Worm (Caenorhabditis elegans) whole organism, L2 larva: ENCODE data around the gene F53A2.3.

ENCODE experiments used
- Y55F3AM.14 ChIP-seq: fragments of 200-800 bp; sonication (Bioruptor generic); optimal IDR thresholded peaks from 2 replicates; lab custom pipeline; 2018; ENCODE audit warnings: mild to moderate bottlenecking, missing genetic modification characterization, missing compliant biosample characterization
- ZK546.5 ChIP-seq: sonication (generic microtip); optimal IDR thresholded peaks from 2 replicates; lab custom pipeline; 2017; ENCODE audit warnings: missing biosample characterization, missing genetic modification characterization
- alr-1 ChIP-seq: fragments of 150-350 bp; optimal IDR thresholded peaks from 2 replicates; lab custom pipeline; 2014; ENCODE audit warnings: missing biosample characterization, missing genetic modification characterization
- ama-1 ChIP-seq: fragments of 150-350 bp; optimal IDR thresholded peaks from 2 replicates; lab custom pipeline; 2018; ENCODE audit warnings: inconsistent platforms
- blmp-1 ChIP-seq: sonication (generic microtip); optimal IDR thresholded peaks from 2 replicates; lab custom pipeline; 2017; ENCODE audit warnings: missing genetic modification characterization, mild to moderate bottlenecking, missing compliant biosample characterization, antibody characterized with exemption, moderate library complexity; ENCODE audit not compliant: insufficient read depth
- dmd-4 ChIP-seq: sonication (generic microtip); optimal IDR thresholded peaks from 2 replicates; lab custom pipeline; 2017; ENCODE audit warnings: missing biosample characterization, missing genetic modification characterization
- egl-27 ChIP-seq: sonication (generic microtip); optimal IDR thresholded peaks from 3 replicates; lab custom pipeline; 2017; ENCODE audit warnings: missing biosample characterization, missing genetic modification reagents, missing genetic modification characterization
- elt-3 ChIP-seq: sonication (generic microtip); optimal IDR thresholded peaks from 2 replicates; lab custom pipeline; 2017; ENCODE audit warnings: missing biosample characterization, missing genetic modification characterization
- fos-1 ChIP-seq: fragments of 150-350 bp; optimal IDR thresholded peaks from 2 replicates; lab custom pipeline; 2014; ENCODE audit warnings: missing biosample characterization, missing genetic modification characterization
- gmeb-1 ChIP-seq: fragments of 150-350 bp; optimal IDR thresholded peaks from 2 replicates; lab custom pipeline; 2014; ENCODE audit warnings: missing biosample characterization, missing genetic modification characterization
- lin-13 ChIP-seq: fragments of 150-350 bp; optimal IDR thresholded peaks from 2 replicates; lab custom pipeline; 2014; ENCODE audit warnings: missing biosample characterization, missing genetic modification reagents, missing genetic modification characterization
- lin-39 ChIP-seq: fragments of 150-350 bp; optimal IDR thresholded peaks from 2 replicates; lab custom pipeline; 2014; ENCODE audit warnings: missing biosample characterization, missing genetic modification reagents, missing genetic modification characterization
- lsy-2 ChIP-seq, 2 experiments: fragments of 150-350 bp in 1 of 2; sonication (generic microtip) in 1 of 2; optimal IDR thresholded peaks; 2 replicates each; lab custom pipeline; 2014 to 2017; ENCODE audit warnings: missing biosample characterization in 2 of 2, missing genetic modification characterization in 2 of 2
- mbf-1 ChIP-seq: sonication (generic microtip); optimal IDR thresholded peaks from 2 replicates; lab custom pipeline; 2017; ENCODE audit warnings: missing biosample characterization, missing genetic modification characterization
- mdl-1 ChIP-seq, 2 experiments: fragments of 150-350 bp in 1 of 2; sonication (generic microtip) in 1 of 2; optimal IDR thresholded peaks; 2 replicates each; lab custom pipeline; 2017; ENCODE audit warnings: missing biosample characterization in 2 of 2, missing genetic modification characterization in 2 of 2
- nhr-10 ChIP-seq: sonication (generic microtip); optimal IDR thresholded peaks from 2 replicates; lab custom pipeline; 2017; ENCODE audit warnings: missing biosample characterization, missing genetic modification characterization
- nhr-11 ChIP-seq: fragments of 150-350 bp; optimal IDR thresholded peaks from 2 replicates; lab custom pipeline; 2014; ENCODE audit warnings: missing biosample characterization, missing genetic modification characterization
- nhr-12 ChIP-seq: fragments of 150-350 bp; optimal IDR thresholded peaks from 2 replicates; lab custom pipeline; 2014; ENCODE audit warnings: missing biosample characterization, missing genetic modification characterization
- nhr-129 ChIP-seq: fragments of 150-350 bp; optimal IDR thresholded peaks from 2 replicates; lab custom pipeline; 2014; ENCODE audit warnings: missing biosample characterization, missing genetic modification characterization
- nhr-21 ChIP-seq: fragments of 150-350 bp; optimal IDR thresholded peaks from 2 replicates; lab custom pipeline; 2014; ENCODE audit warnings: missing biosample characterization, missing genetic modification characterization
- nhr-25 ChIP-seq: fragments of 150-350 bp; sonication (generic microtip); optimal IDR thresholded peaks from 3 replicates; lab custom pipeline; 2014; ENCODE audit warnings: missing biosample characterization, missing genetic modification characterization
- sem-4 ChIP-seq: fragments of 150-350 bp; optimal IDR thresholded peaks from 2 replicates; lab custom pipeline; 2014; ENCODE audit warnings: missing biosample characterization, missing genetic modification reagents, missing genetic modification characterization
- skn-1 ChIP-seq: sonication (generic microtip); optimal IDR thresholded peaks from 2 replicates; lab custom pipeline; 2017; ENCODE audit warnings: missing biosample characterization, missing genetic modification characterization
- sma-3 ChIP-seq: sonication (generic microtip); optimal IDR thresholded peaks from 2 replicates; lab custom pipeline; 2016; ENCODE audit warnings: missing genetic modification reagents, missing genetic modification characterization, missing compliant biosample characterization
- snpc-4 ChIP-seq: fragments of 150-350 bp; optimal IDR thresholded peaks from 2 replicates; lab custom pipeline; 2014; ENCODE audit warnings: missing biosample characterization, missing genetic modification characterization
- unc-39 ChIP-seq: fragments of 150-350 bp; optimal IDR thresholded peaks from 2 replicates; lab custom pipeline; 2014; ENCODE audit warnings: missing biosample characterization, missing genetic modification characterization
- unc-55 ChIP-seq: fragments of 150-350 bp; sonication (generic microtip); optimal IDR thresholded peaks from 3 replicates; lab custom pipeline; 2014; ENCODE audit warnings: missing biosample characterization, missing genetic modification reagents, missing genetic modification characterization
- zag-1 ChIP-seq: fragments of 150-350 bp; optimal IDR thresholded peaks from 2 replicates; lab custom pipeline; 2014; ENCODE audit warnings: missing biosample characterization, missing genetic modification characterization
- ztf-1 ChIP-seq: fragments of 200-800 bp; sonication (Bioruptor generic); conservative IDR thresholded peaks from 2 replicates; pipeline ENCODE4 v1.3.6; 2022; ENCODE audit warnings: missing genetic modification characterization, missing compliant biosample characterization
- ztf-11 ChIP-seq: sonication (generic microtip); optimal IDR thresholded peaks from 2 replicates; lab custom pipeline; 2017; ENCODE audit warnings: missing biosample characterization, missing genetic modification characterization
- ztf-4 ChIP-seq: fragments of 150-350 bp; optimal IDR thresholded peaks from 2 replicates; lab custom pipeline; 2014; ENCODE audit warnings: missing biosample characterization, missing genetic modification characterization

F53A2.3 gene

DNA sequence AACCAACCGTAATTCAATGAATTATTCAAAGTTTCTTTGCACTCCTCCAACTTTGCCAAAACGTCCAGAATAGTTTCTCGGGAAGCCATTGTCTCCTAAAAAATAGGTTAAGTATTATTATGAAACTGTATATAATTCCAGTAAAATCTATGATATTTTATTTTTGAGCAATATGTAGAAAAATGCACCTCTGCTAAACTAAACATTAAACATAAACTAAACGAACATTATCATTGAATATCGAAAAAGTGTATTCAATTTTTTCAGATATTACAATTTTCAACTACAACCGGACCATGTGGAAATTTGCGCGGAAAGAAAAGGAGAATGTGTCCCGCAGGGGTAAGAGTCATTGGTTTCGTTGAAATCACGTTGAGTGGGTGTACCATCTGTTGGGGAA lies at the start of gene F53A2.3:
Gene F53A2.3, minus strand, starts transcription at position 101 of the 400 bp plus-strand sequence.
- TF ChIP-seq ztf-1: no peak
- TF ChIP-seq skn-1 (tag; lab: Kevin White, UChicago): no peak
- TF ChIP-seq nhr-11 (tag; lab: Kevin White, UChicago): no peak
- no peak for TF ChIP-seq unc-39 (tag; lab: Kevin White, UChicago)
- TF ChIP-seq lsy-2 (tag; optimal IDR thresholded peaks at IDR 0.05; lab: Kevin White, UChicago): no peak
- no peak for TF ChIP-seq zag-1 (tag; lab: Kevin White, UChicago)
- no peak for TF ChIP-seq ztf-11 (tag; lab: Kevin White, UChicago)
- no peak for TF ChIP-seq sma-3 (GFP tag; lab: Kevin White, UChicago)
- no peak for TF ChIP-seq nhr-10 (tag; lab: Kevin White, UChicago)
- no peak for TF ChIP-seq lin-39
- no peak for TF ChIP-seq ZK546.5 (tag; lab: Kevin White, UChicago)
- no peak for TF ChIP-seq alr-1 (tag; lab: Kevin White, UChicago)
- no peak for TF ChIP-seq blmp-1 (tag; lab: Kevin White, UChicago)
- no peak for TF ChIP-seq lin-13

- TF ChIP-seq egl-27 (tag; lab: Kevin White, UChicago) (no peak), mdl-1 (tag; optimal IDR thresholded peaks at IDR 0.05; lab: Kevin White, UChicago) (no peak), nhr-21 (tag; lab: Kevin White, UChicago) (no peak), ztf-11 (tag; lab: Kevin White, UChicago) (no peak), unc-55 (GFP tag; lab: Kevin White, UChicago) (no peak), gmeb-1 (tag; lab: Kevin White, UChicago) (no peak)
Observed at ce11 chrIII:13389078-13389477, 49.5 kb upstream of the F53A2.3 start, which contains the start of gene T03F6.3. Gene T03F6.3 (plus strand): TSS chrIII:13389395.

- no peak for TF ChIP-seq sma-3 (GFP tag; lab: Kevin White, UChicago)
- no peak for TF ChIP-seq ama-1
- TF ChIP-seq fos-1 (tag; lab: Kevin White, UChicago): peak; percentile 53
- no peak for TF ChIP-seq nhr-25 (tag; lab: Kevin White, UChicago)
- no peak for TF ChIP-seq blmp-1 (tag; lab: Kevin White, UChicago)
- TF ChIP-seq ztf-1: no peak
- no peak for TF ChIP-seq snpc-4 (tag; lab: Kevin White, UChicago)
Observed at ce11 chrIII:13388621-13389020, 49.0 kb upstream of the F53A2.3 start.

ce11 chrIII:13385850-13386249 lies 46.3 kb upstream of the F53A2.3 start, which contains the start of gene T03F6.4:
Gene T03F6.4 (plus strand): TSS chrIII:13386150.
- TF ChIP-seq unc-55 (GFP tag; lab: Kevin White, UChicago) (peak; percentile 32), alr-1 (tag; lab: Kevin White, UChicago) (no peak)
- TF ChIP-seq, all 48 proteins: peak for 1

ce11 chrIII:13383159-13383558 lies 43.6 kb upstream of the F53A2.3 start:
- TF ChIP-seq lin-39: no peak
- no peak for TF ChIP-seq Y55F3AM.14
- TF ChIP-seq sem-4 (tag; lab: Kevin White, UChicago): no peak
- no peak for TF ChIP-seq nhr-129 (tag; lab: Kevin White, UChicago)
- TF ChIP-seq mbf-1 (tag; lab: Kevin White, UChicago): no peak
- no peak for TF ChIP-seq ZK546.5 (tag; lab: Kevin White, UChicago)
- no peak for TF ChIP-seq ztf-4 (tag; lab: Kevin White, UChicago)
- TF ChIP-seq nhr-12 (tag; lab: Kevin White, UChicago): no peak
- no peak for TF ChIP-seq blmp-1 (tag; lab: Kevin White, UChicago)
- no peak for TF ChIP-seq elt-3 (tag; lab: Kevin White, UChicago)
- TF ChIP-seq unc-55 (GFP tag; lab: Kevin White, UChicago): no peak
- no peak for TF ChIP-seq dmd-4 (tag; lab: Kevin White, UChicago)
- no peak for TF ChIP-seq ztf-11 (tag; lab: Kevin White, UChicago)

ce11 chrIII:13381684-13382083 lies 42.1 kb upstream of the F53A2.3 start:
- TF ChIP-seq blmp-1 (tag; lab: Kevin White, UChicago): peak; percentile 71
- TF ChIP-seq unc-55 (GFP tag; lab: Kevin White, UChicago): peak; percentile 71
- TF ChIP-seq dmd-4 (tag; lab: Kevin White, UChicago): no peak
